Fruit fly (Drosophila melanogaster) whole organism, embryonic: ENCODE data around the gene SMC1.
A peak's percentile ranks its signal among the peaks of the same experiment; 100 is the strongest.

Source experiments
- Atf6 ChIP-seq: fragments of 200-800 bp; sonication (Bioruptor generic); IDR thresholded peaks from 2 replicates; pipeline ENCODE4 v1.3.6; 2022; ENCODE audit warnings: missing biosample characterization, missing genetic modification characterization
- Awh ChIP-seq: fragments of 200-800 bp; sonication (Bioruptor generic); IDR thresholded peaks from 2 replicates; pipeline ENCODE4, ENCODE4 v1.3.6; 2022; ENCODE audit warnings: missing biosample characterization, missing genetic modification characterization
- CG10366 ChIP-seq: fragments of 200-800 bp; sonication (Bioruptor generic); IDR thresholded peaks from 2 replicates; pipeline ENCODE4 v1.3.6; 2022; ENCODE audit warnings: missing biosample characterization, missing genetic modification characterization
- CG10431 ChIP-seq: fragments of 200-800 bp; sonication (Bioruptor generic); optimal IDR thresholded peaks from 3 replicates; lab custom pipeline; 2018; ENCODE audit warnings: missing biosample characterization, mild to moderate bottlenecking, missing genetic modification characterization
- CG11247 ChIP-seq: fragments of 200-800 bp; sonication (Bioruptor generic); IDR thresholded peaks from 2 replicates; pipeline ENCODE4 v1.3.6; 2022; ENCODE audit warnings: missing biosample characterization, missing genetic modification characterization
- CG11398 ChIP-seq: fragments of 200-800 bp; sonication (Bioruptor generic); optimal IDR thresholded peaks from 2 replicates; lab custom pipeline; 2016; ENCODE audit warnings: missing biosample characterization, missing genetic modification characterization
- CG11560 ChIP-seq: fragments of 200-800 bp; sonication (Bioruptor generic); IDR thresholded peaks from 3 replicates; pipeline ENCODE4 v1.3.6; 2022; ENCODE audit warnings: missing biosample characterization, missing genetic modification characterization
- CG11723 ChIP-seq: fragments of 200-800 bp; sonication (Bioruptor generic); optimal IDR thresholded peaks from 2 replicates; lab custom pipeline; 2017; ENCODE audit warnings: missing biosample characterization, mild to moderate bottlenecking, missing genetic modification characterization
- CG14441 ChIP-seq: fragments of 200-800 bp; sonication (Bioruptor generic); IDR thresholded peaks from 2 replicates; pipeline ENCODE4 v1.3.6; 2022; ENCODE audit warnings: missing biosample characterization, missing genetic modification characterization
- CG14860 ChIP-seq: fragments of 200-800 bp; sonication (Bioruptor generic); IDR thresholded peaks from 3 replicates; pipeline ENCODE4 v1.3.6; 2022; ENCODE audit warnings: missing biosample characterization, missing genetic modification characterization; ENCODE audit not compliant: partially characterized antibody
- CG15514 ChIP-seq: fragments of 200-800 bp; sonication (Bioruptor generic); optimal IDR thresholded peaks from 3 replicates; lab custom pipeline; 2017; ENCODE audit warnings: missing biosample characterization, missing genetic modification characterization, mild to moderate bottlenecking, moderate library complexity, missing genetic modification reagents
- CG16813 ChIP-seq: fragments of 200-800 bp; sonication (Bioruptor generic); IDR thresholded peaks from 3 replicates; pipeline ENCODE4 v1.3.6; 2022; ENCODE audit warnings: missing biosample characterization, missing genetic modification characterization; ENCODE audit not compliant: partially characterized antibody
- CG2129 ChIP-seq: fragments of 200-800 bp; sonication (Bioruptor generic); IDR thresholded peaks from 2 replicates; pipeline ENCODE4 v1.3.6; 2022; ENCODE audit warnings: missing biosample characterization, missing genetic modification characterization; ENCODE audit not compliant: partially characterized antibody
- CG2202 ChIP-seq: fragments of 200-800 bp; sonication (Bioruptor generic); optimal IDR thresholded peaks from 2 replicates; lab custom pipeline; 2018; ENCODE audit warnings: missing biosample characterization, mild to moderate bottlenecking, missing genetic modification characterization
- CG3838 ChIP-seq: fragments of 200-800 bp; sonication (Bioruptor generic); optimal IDR thresholded peaks from 3 replicates; lab custom pipeline; 2016; ENCODE audit warnings: missing biosample characterization, missing genetic modification characterization
- CG6791 ChIP-seq: fragments of 200-800 bp; sonication (Bioruptor generic); IDR thresholded peaks from 3 replicates; pipeline ENCODE4 v1.3.6; 2022; ENCODE audit warnings: missing biosample characterization, missing genetic modification characterization; ENCODE audit not compliant: partially characterized antibody
- CG7556 ChIP-seq: fragments of 200-800 bp; sonication (Bioruptor generic); optimal IDR thresholded peaks from 2 replicates; lab custom pipeline; 2017; ENCODE audit warnings: missing biosample characterization, mild to moderate bottlenecking, missing genetic modification characterization
- CG7963 ChIP-seq: fragments of 200-800 bp; sonication (Bioruptor generic); IDR thresholded peaks from 3 replicates; pipeline ENCODE4 v1.3.6; 2022; ENCODE audit warnings: missing biosample characterization, missing genetic modification characterization; ENCODE audit not compliant: partially characterized antibody
- CG8089 ChIP-seq: fragments of 200-800 bp; sonication (Bioruptor generic); optimal IDR thresholded peaks from 3 replicates; lab custom pipeline; 2016; ENCODE audit warnings: missing biosample characterization, missing genetic modification characterization
- CG8944 ChIP-seq: fragments of 200-800 bp; sonication (Bioruptor generic); optimal IDR thresholded peaks from 3 replicates; lab custom pipeline; 2016; ENCODE audit warnings: missing biosample characterization, missing genetic modification characterization
- CG9727 ChIP-seq: fragments of 200-800 bp; sonication (Bioruptor generic); optimal IDR thresholded peaks from 3 replicates; lab custom pipeline; 2017; ENCODE audit warnings: missing biosample characterization, mild to moderate bottlenecking, missing genetic modification characterization
- Dek ChIP-seq: fragments of 200-800 bp; sonication (Bioruptor generic); optimal IDR thresholded peaks from 3 replicates; lab custom pipeline; 2019; ENCODE audit warnings: missing biosample characterization, mild to moderate bottlenecking, missing genetic modification characterization, moderate library complexity
- Dip3 ChIP-seq: fragments of 200-800 bp; sonication (Bioruptor generic); optimal IDR thresholded peaks from 3 replicates; lab custom pipeline; 2016; ENCODE audit warnings: missing biosample characterization, missing genetic modification characterization
- E2f2 ChIP-seq: fragments of 200-800 bp; sonication (Bioruptor generic); IDR thresholded peaks from 2 replicates; pipeline ENCODE4 v1.3.6; 2022; ENCODE audit warnings: missing biosample characterization, missing genetic modification characterization
- Elba2 ChIP-seq: fragments of 200-800 bp; sonication (Bioruptor generic); optimal IDR thresholded peaks from 3 replicates; lab custom pipeline; 2016; ENCODE audit warnings: missing biosample characterization, missing genetic modification characterization
- Fer1 ChIP-seq: fragments of 200-800 bp; sonication (Bioruptor generic); optimal IDR thresholded peaks from 2 replicates; lab custom pipeline; 2017; ENCODE audit warnings: missing biosample characterization, mild to moderate bottlenecking, missing genetic modification characterization
- H15 ChIP-seq: fragments of 200-800 bp; sonication (Bioruptor generic); IDR thresholded peaks from 3 replicates; pipeline ENCODE4 v1.3.6; 2022; ENCODE audit warnings: missing biosample characterization, missing genetic modification characterization
- HLHmδ ChIP-seq: fragments of 200-800 bp; sonication (Bioruptor generic); optimal IDR thresholded peaks from 2 replicates; lab custom pipeline; 2018; ENCODE audit warnings: missing biosample characterization, mild to moderate bottlenecking, missing genetic modification characterization, moderate library complexity
- Hr51 ChIP-seq, 2 experiments: fragments of 200-800 bp; sonication (Bioruptor generic); optimal IDR thresholded peaks; 2 replicates in 1 of 2; 3 replicates in 1 of 2; lab custom pipeline; 2016 to 2018; ENCODE audit warnings: missing biosample characterization in 2 of 2, missing genetic modification characterization in 2 of 2, mild to moderate bottlenecking in 1 of 2, moderate library complexity in 1 of 2
- Mrtf ChIP-seq: fragments of 200-800 bp; sonication (Bioruptor generic); IDR thresholded peaks from 3 replicates; pipeline ENCODE4 v1.3.6; 2022; ENCODE audit warnings: missing biosample characterization, missing genetic modification characterization
- NC2β ChIP-seq: fragments of 200-800 bp; sonication (Bioruptor generic); optimal IDR thresholded peaks from 2 replicates; lab custom pipeline; 2016; ENCODE audit warnings: missing biosample characterization, missing genetic modification characterization
- Xbp1 ChIP-seq: fragments of 200-800 bp; sonication (Bioruptor generic); optimal IDR thresholded peaks from 3 replicates; lab custom pipeline; 2016; ENCODE audit warnings: missing biosample characterization, mild to moderate bottlenecking, missing genetic modification characterization
- YL-1 ChIP-seq: fragments of 200-800 bp; sonication (Bioruptor generic); optimal IDR thresholded peaks from 3 replicates; lab custom pipeline; 2017; ENCODE audit warnings: missing biosample characterization, mild to moderate bottlenecking, missing genetic modification characterization
- chif ChIP-seq, 2 experiments: fragments of 200-800 bp; sonication (Bioruptor generic); optimal IDR thresholded peaks; 3 replicates each; lab custom pipeline; 2016; ENCODE audit warnings: missing biosample characterization in 2 of 2, missing genetic modification characterization in 2 of 2
- chn ChIP-seq: fragments of 200-800 bp; sonication (Bioruptor generic); optimal IDR thresholded peaks from 2 replicates; lab custom pipeline; 2016; ENCODE audit warnings: missing biosample characterization, missing genetic modification characterization
- dati ChIP-seq: fragments of 200-800 bp; sonication (Bioruptor generic); IDR thresholded peaks from 2 replicates; pipeline ENCODE4 v1.3.6; 2022; ENCODE audit warnings: missing biosample characterization, missing genetic modification characterization
- dysf ChIP-seq: fragments of 200-800 bp; sonication (Bioruptor generic); IDR thresholded peaks from 3 replicates; pipeline ENCODE4 v1.3.6; 2022; ENCODE audit warnings: missing biosample characterization, missing genetic modification characterization
- eve ChIP-seq, 2 experiments: fragments of >200 bp; optimal IDR thresholded peaks; 2 replicates each; lab custom pipeline; 2017; ENCODE audit warnings: missing biosample characterization in 2 of 2, missing genetic modification characterization in 2 of 2
- exex ChIP-seq: fragments of 200-800 bp; sonication (Bioruptor generic); optimal IDR thresholded peaks from 4 replicates; lab custom pipeline; 2018; ENCODE audit warnings: missing biosample characterization, mild to moderate bottlenecking, missing genetic modification characterization, moderate library complexity
- fd3F ChIP-seq: fragments of 200-800 bp; sonication (Bioruptor generic); optimal IDR thresholded peaks from 2 replicates; lab custom pipeline; 2018; ENCODE audit warnings: missing biosample characterization, mild to moderate bottlenecking, missing genetic modification characterization, moderate library complexity
- gsb-n ChIP-seq: fragments of 200-800 bp; sonication (Bioruptor generic); optimal IDR thresholded peaks from 3 replicates; lab custom pipeline; 2018; ENCODE audit warnings: missing biosample characterization, mild to moderate bottlenecking, missing genetic modification characterization
- lola ChIP-seq, 3 experiments: fragments of >200 bp in 2 of 3; fragments of 200-800 bp in 1 of 3; sonication (Bioruptor generic) in 1 of 3; optimal IDR thresholded peaks; 2 replicates each; lab custom pipeline; 2017 to 2019; ENCODE audit warnings: missing biosample characterization in 3 of 3, missing genetic modification characterization in 3 of 3, mild to moderate bottlenecking in 1 of 3, moderate library complexity in 1 of 3
- nerfin-1 ChIP-seq: fragments of 200-800 bp; sonication (Bioruptor generic); optimal IDR thresholded peaks from 3 replicates; lab custom pipeline; 2019; ENCODE audit warnings: missing biosample characterization, mild to moderate bottlenecking, missing genetic modification characterization, moderate library complexity
- peb ChIP-seq: fragments of 200-800 bp; sonication (Bioruptor generic); IDR thresholded peaks from 2 replicates; pipeline ENCODE4 v1.3.6; 2022; ENCODE audit warnings: missing biosample characterization, missing genetic modification characterization
- repo ChIP-seq: fragments of 200-800 bp; sonication (Bioruptor generic); optimal IDR thresholded peaks from 2 replicates; lab custom pipeline; 2016; ENCODE audit warnings: missing biosample characterization, missing genetic modification characterization
- scrt ChIP-seq: fragments of 200-800 bp; sonication (Bioruptor generic); optimal IDR thresholded peaks from 2 replicates; lab custom pipeline; 2018; ENCODE audit warnings: missing biosample characterization, mild to moderate bottlenecking, missing genetic modification characterization, moderate library complexity
- sens ChIP-seq: fragments of 200-800 bp; sonication (Bioruptor generic); peaks from one replicate; lab custom pipeline; 2016; ENCODE audit warnings: missing biosample characterization, missing genetic modification characterization
- slp2 ChIP-seq: fragments of 200-800 bp; sonication (Bioruptor generic); optimal IDR thresholded peaks from 2 replicates; lab custom pipeline; 2016; ENCODE audit warnings: missing biosample characterization, missing genetic modification characterization
- so ChIP-seq: fragments of 200-800 bp; sonication (Bioruptor generic); IDR thresholded peaks from 3 replicates; pipeline ENCODE4 v1.3.6; 2022; ENCODE audit warnings: missing biosample characterization, missing genetic modification characterization
- tio ChIP-seq: fragments of 200-800 bp; sonication (Bioruptor generic); optimal IDR thresholded peaks from 2 replicates; lab custom pipeline; 2017; ENCODE audit warnings: missing biosample characterization, missing genetic modification characterization, inconsistent platforms
- usp ChIP-seq: fragments of >200 bp; optimal IDR thresholded peaks from 2 replicates; lab custom pipeline; 2017; ENCODE audit warnings: missing biosample characterization, missing genetic modification characterization
- wor ChIP-seq: fragments of 200-800 bp; sonication (Bioruptor generic); IDR thresholded peaks from 2 replicates; pipeline ENCODE4 v1.3.6; 2022; ENCODE audit warnings: missing biosample characterization, missing genetic modification characterization

Gene SMC1

dm6 chr3R:24057188-24057587 is 899 bp upstream of the SMC1 start, which contains the start of gene Hsp68 (continued):
- no peak for TF ChIP-seq Elba2 (GFP tag; lab: Kevin White, UChicago)
- no peak for TF ChIP-seq CG2129 (GFP tag; lab: Robert Waterston, UW)
- no peak for TF ChIP-seq CG7556 (GFP tag; lab: Kevin White, UChicago)
- no peak for TF ChIP-seq CG15514 (GFP tag; lab: Kevin White, UChicago)
- TF ChIP-seq peb (GFP tag; lab: Robert Waterston, UW), result no peak
- TF ChIP-seq NC2β (GFP tag; lab: Kevin White, UChicago), result peak; percentile 64
- no peak for TF ChIP-seq tio (GFP tag; lab: Kevin White, UChicago)
- no peak for TF ChIP-seq lola (GFP tag; optimal IDR thresholded peaks at IDR 0.05; lab: Kevin White, UChicago)
- no peak for TF ChIP-seq CG9727 (GFP tag; lab: Kevin White, UChicago)
- TF ChIP-seq CG3838 (GFP tag; lab: Kevin White, UChicago), result no peak
- TF ChIP-seq so (GFP tag; lab: Robert Waterston, UW), result no peak
- TF ChIP-seq nerfin-1 (tag; lab: Kevin White, UChicago), result peak; percentile 58
- no peak for TF ChIP-seq Hr51 (GFP tag; optimal IDR thresholded peaks at IDR 0.05; lab: Kevin White, UChicago)
- no peak for TF ChIP-seq chn (GFP tag; lab: Kevin White, UChicago)
- TF ChIP-seq exex (tag; lab: Kevin White, UChicago), result no peak
- no peak for TF ChIP-seq CG11560 (tag; lab: Robert Waterston, UW)
- TF ChIP-seq chif (GFP tag; optimal IDR thresholded peaks at IDR 0.05; lab: Kevin White, UChicago), result no peak
- TF ChIP-seq gsb-n (tag; lab: Kevin White, UChicago), result no peak
- TF ChIP-seq YL-1 (GFP tag; lab: Kevin White, UChicago), result peak; percentile 21
- no peak for TF ChIP-seq CG8944 (GFP tag; lab: Kevin White, UChicago)
- TF ChIP-seq CG14441, result no peak
- no peak for TF ChIP-seq CG11723 (GFP tag; lab: Kevin White, UChicago)
- TF ChIP-seq Mrtf (GFP tag; lab: Robert Waterston, UW), result no peak
- TF ChIP-seq CG14860 (GFP tag; lab: Robert Waterston, UW), result no peak
- TF ChIP-seq CG7963 (GFP tag; lab: Robert Waterston, UW), result no peak
- TF ChIP-seq wor (GFP tag; lab: Robert Waterston, UW), result no peak
- TF ChIP-seq fd3F, result no peak
- TF ChIP-seq CG11398 (GFP tag; lab: Kevin White, UChicago), result no peak
- peak; percentile 2 for TF ChIP-seq HLHmδ (GFP tag; lab: Kevin White, UChicago)
- TF ChIP-seq Xbp1 (GFP tag; lab: Kevin White, UChicago), result no peak
- no peak for TF ChIP-seq slp2 (GFP tag; lab: Kevin White, UChicago)
- peak; percentile 79 for TF ChIP-seq sens
- peak; percentile 62 for TF ChIP-seq Fer1 (GFP tag; lab: Kevin White, UChicago)
- TF ChIP-seq eve (GFP tag; optimal IDR thresholded peaks at IDR 0.05; lab: Kevin White, UChicago), result no peak
- no peak for TF ChIP-seq CG11247 (GFP tag; lab: Robert Waterston, UW)
- TF ChIP-seq CG16813 (GFP tag; lab: Robert Waterston, UW), result 0 out of 3 replicates have a peak, but pooled peaks have one; percentile 12
- no peak for TF ChIP-seq H15 (GFP tag; lab: Robert Waterston, UW)
- TF ChIP-seq E2f2 (GFP tag; lab: Robert Waterston, UW), result peak; percentile 44
- TF ChIP-seq CG2202, result no peak
- no peak for TF ChIP-seq Atf6
- TF ChIP-seq Dek (tag; lab: Kevin White, UChicago), result no peak
- no peak for TF ChIP-seq CG10366 (GFP tag; lab: Robert Waterston, UW)
- TF ChIP-seq dati, result no peak
- no peak for TF ChIP-seq usp (GFP tag; lab: Kevin White, UChicago)
- TF ChIP-seq CG8089, result no peak
- peak; percentile 62; the same call in 2 of the 3 replicates for TF ChIP-seq CG6791 (GFP tag; lab: Robert Waterston, UW)
- no peak for TF ChIP-seq dysf (GFP tag; lab: Robert Waterston, UW)
- TF ChIP-seq scrt, result no peak
- no peak for TF ChIP-seq Dip3 (GFP tag; lab: Kevin White, UChicago)
- TF ChIP-seq repo, result no peak
- no peak for TF ChIP-seq Awh (GFP tag; lab: Robert Waterston, UW)
- TF ChIP-seq CG10431 (GFP tag; lab: Kevin White, UChicago), result peak; percentile 57
